Fruit fly (Drosophila melanogaster) whole organism, pupa: Measurements from ENCODE around the gene CG6481.

Source experiments
- CG10348 ChIP-seq: fragments of 200-800 bp; sonication (Bioruptor generic); IDR thresholded peaks from 2 replicates; pipeline ENCODE4 v1.3.6; 2022; ENCODE audit warnings: missing biosample characterization, missing genetic modification characterization
- CG12605 ChIP-seq: fragments of 200-800 bp; sonication (Bioruptor generic); IDR thresholded peaks from 2 replicates; pipeline ENCODE4 v1.3.6; 2022; ENCODE audit warnings: missing biosample characterization, missing genetic modification characterization
- CG13204 ChIP-seq: fragments of 200-800 bp; sonication (Bioruptor generic); optimal IDR thresholded peaks from 2 replicates; lab custom pipeline; 2018; ENCODE audit warnings: missing biosample characterization, mild to moderate bottlenecking, missing genetic modification characterization, moderate library complexity
- CG14655 ChIP-seq: fragments of 200-800 bp; sonication (Bioruptor generic); optimal IDR thresholded peaks from 3 replicates; lab custom pipeline; 2017; ENCODE audit warnings: mild to moderate bottlenecking, missing biosample characterization, missing genetic modification reagents, missing genetic modification characterization
- CG15710 ChIP-seq: fragments of 200-800 bp; sonication (Bioruptor generic); optimal IDR thresholded peaks from 2 replicates; lab custom pipeline; 2018; ENCODE audit warnings: missing biosample characterization, mild to moderate bottlenecking, missing genetic modification characterization, moderate library complexity
- CG17806 ChIP-seq: fragments of 200-800 bp; sonication (Bioruptor generic); optimal IDR thresholded peaks from 2 replicates; lab custom pipeline; 2018; ENCODE audit warnings: missing biosample characterization, mild to moderate bottlenecking, missing genetic modification characterization, moderate library complexity
- CG32121 ChIP-seq: fragments of 200-800 bp; sonication (Bioruptor generic); IDR thresholded peaks from 2 replicates; pipeline ENCODE4 v1.3.6; 2022; ENCODE audit warnings: missing biosample characterization, missing genetic modification characterization
- CG34367 ChIP-seq: fragments of 200-800 bp; sonication (Bioruptor generic); optimal IDR thresholded peaks from 2 replicates; lab custom pipeline; 2018; ENCODE audit warnings: missing biosample characterization, mild to moderate bottlenecking, missing genetic modification characterization
- CG4496 ChIP-seq: fragments of 200-800 bp; sonication (Bioruptor generic); IDR thresholded peaks from 3 replicates; pipeline ENCODE4 v1.3.6; 2022; ENCODE audit warnings: missing biosample characterization, missing genetic modification characterization
- CG8159 ChIP-seq: fragments of 200-800 bp; sonication (Bioruptor generic); optimal IDR thresholded peaks from 3 replicates; lab custom pipeline; 2018; ENCODE audit warnings: missing biosample characterization, mild to moderate bottlenecking, missing genetic modification characterization, moderate library complexity
- CG8301 ChIP-seq: fragments of 200-800 bp; sonication (Bioruptor generic); optimal IDR thresholded peaks from 2 replicates; lab custom pipeline; 2018; ENCODE audit warnings: missing biosample characterization, mild to moderate bottlenecking, missing genetic modification characterization
- CG9948 ChIP-seq: fragments of 200-800 bp; sonication (Bioruptor generic); optimal IDR thresholded peaks from 2 replicates; lab custom pipeline; 2018; ENCODE audit warnings: missing biosample characterization, mild to moderate bottlenecking, missing genetic modification characterization, moderate library complexity
- D1 ChIP-seq: fragments of 200-800 bp; sonication (Bioruptor generic); optimal IDR thresholded peaks from 2 replicates; lab custom pipeline; 2018; ENCODE audit warnings: missing biosample characterization, mild to moderate bottlenecking, missing genetic modification characterization, moderate library complexity
- EcR ChIP-seq: fragments of 200-800 bp; sonication (Bioruptor generic); optimal IDR thresholded peaks from 3 replicates; lab custom pipeline; 2019; ENCODE audit warnings: missing biosample characterization, missing genetic modification characterization, mild to moderate bottlenecking, moderate library complexity, missing genetic modification reagents
- Ets98B ChIP-seq: fragments of 200-800 bp; sonication (Bioruptor generic); IDR thresholded peaks from 2 replicates; pipeline ENCODE4 v1.3.6; 2022; ENCODE audit warnings: missing biosample characterization, missing genetic modification characterization
- Pif1A ChIP-seq: fragments of 200-800 bp; sonication (Bioruptor generic); optimal IDR thresholded peaks from 3 replicates; lab custom pipeline; 2016; ENCODE audit warnings: missing biosample characterization, missing genetic modification characterization
- Pif1B ChIP-seq: fragments of 200-800 bp; sonication (Bioruptor generic); optimal IDR thresholded peaks from 3 replicates; lab custom pipeline; 2016; ENCODE audit warnings: missing biosample characterization, missing genetic modification characterization
- Snoo ChIP-seq: fragments of 200-800 bp; sonication (Bioruptor generic); optimal IDR thresholded peaks from 3 replicates; lab custom pipeline; 2017; ENCODE audit warnings: missing biosample characterization, mild to moderate bottlenecking, missing genetic modification characterization, inconsistent platforms
- fd96Ca ChIP-seq: fragments of 200-800 bp; sonication (Bioruptor generic); IDR thresholded peaks from 3 replicates; pipeline ENCODE4 v1.3.6; 2022; ENCODE audit warnings: missing biosample characterization, missing genetic modification characterization
- gl ChIP-seq: fragments of 200-800 bp; sonication (Bioruptor generic); optimal IDR thresholded peaks from 2 replicates; lab custom pipeline; 2018; ENCODE audit warnings: missing biosample characterization, mild to moderate bottlenecking, missing genetic modification characterization
- rn ChIP-seq: fragments of 200-800 bp; sonication (Bioruptor generic); IDR thresholded peaks from 2 replicates; pipeline ENCODE4 v1.3.6; 2022; ENCODE audit warnings: missing biosample characterization, missing genetic modification characterization

The CG6481 gene

dm6 chrX:18479307-18480134 is 42.7 kb downstream of the CG6481 start, which contains the start of gene CG32547:
Gene CG32547 (minus strand): TSS chrX:18479487.
- TF ChIP-seq D1 (tag; lab: Kevin White, UChicago) (no peak), CG34367 (tag; lab: Kevin White, UChicago) (no peak), rn (GFP tag; lab: Robert Waterston, UW) (no peak), CG13204 (GFP tag; lab: Kevin White, UChicago) (no peak), CG8159 (tag; lab: Kevin White, UChicago) (peak; percentile 18), Pif1A (GFP tag; lab: Kevin White, UChicago) (peak; percentile 21), CG15710 (tag; lab: Kevin White, UChicago) (no peak), Snoo (tag; lab: Kevin White, UChicago) (no peak), CG9948 (tag; lab: Kevin White, UChicago) (no peak), fd96Ca (GFP tag; lab: Robert Waterston, UW) (no peak), gl (tag; lab: Kevin White, UChicago) (no peak), CG10348 (GFP tag; lab: Robert Waterston, UW) (no peak), CG14655 (GFP tag; lab: Kevin White, UChicago) (peak; percentile 3), CG4496 (GFP tag; lab: Robert Waterston, UW) (peak; percentile 42; the same call in 2 of the 3 replicates), CG32121 (0 out of 2 replicates have a peak, but pooled peaks have one; percentile 22), EcR (GFP tag; lab: Kevin White, UChicago) (no peak), CG17806 (tag; lab: Kevin White, UChicago) (peak; percentile 32), Pif1B (GFP tag; lab: Kevin White, UChicago) (peak; percentile 13), CG12605 (GFP tag; lab: Robert Waterston, UW) (no peak), CG8301 (tag; lab: Kevin White, UChicago) (peak; percentile 19), Ets98B (GFP tag; lab: Robert Waterston, UW) (peak; percentile 28; the same call in 1 of the 2 replicates)
